Fruit fly (Drosophila melanogaster): Measurements from ENCODE around the gene Ocrl.

The Ocrl gene

DNA sequence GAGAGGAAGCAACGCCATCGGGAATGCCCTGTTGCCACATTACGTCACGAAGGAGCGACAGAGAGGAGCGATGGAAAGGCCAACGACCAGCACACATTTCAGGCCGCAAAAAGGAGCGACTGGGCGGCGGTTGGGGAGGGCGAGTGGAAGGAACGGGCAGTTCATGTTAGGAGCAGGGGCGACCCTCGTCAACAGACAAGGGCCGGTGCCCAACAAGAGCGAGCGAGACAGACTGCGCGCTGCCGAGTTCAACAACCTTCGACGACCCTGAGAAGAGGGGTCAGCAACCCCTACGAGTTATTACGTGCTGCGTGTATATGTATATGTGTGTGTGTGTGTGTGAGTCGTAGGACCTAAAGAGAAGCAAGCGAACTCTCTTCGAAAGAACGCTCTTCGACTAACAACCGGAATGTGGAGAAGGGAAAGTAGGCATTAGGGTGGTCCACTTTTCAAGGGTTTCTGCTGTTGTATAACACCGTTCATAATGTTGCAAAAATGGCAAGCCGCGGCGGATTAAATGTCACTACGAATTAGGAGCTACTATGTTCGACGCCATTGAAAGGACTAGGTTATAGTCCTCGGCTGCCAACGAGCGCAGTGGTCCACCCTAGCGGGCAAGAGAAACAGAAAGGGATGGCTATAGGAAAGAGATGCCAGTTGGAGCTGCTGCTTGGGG lies 28.7 kb downstream of the Ocrl start (continued):
- TF ChIP-seq lz (GFP tag; optimal IDR thresholded peaks at IDR 0.05): peak; percentile 99
- TF ChIP-seq CG11294 (GFP tag; IDR thresholded peaks at IDR 0.05): peak; percentile 95
- peak; percentile 99 for TF ChIP-seq net (GFP tag; optimal IDR thresholded peaks at IDR 0.05)
- peak; percentile 96 for TF ChIP-seq CG4318 (GFP tag; optimal IDR thresholded peaks at IDR 0.05)
- TF ChIP-seq Eip75B (GFP tag; optimal IDR thresholded peaks at IDR 0.05): peak; percentile 99
- TF ChIP-seq svp (GFP tag): peak; percentile 99
- TF ChIP-seq pdm3 (GFP tag; optimal IDR thresholded peaks at IDR 0.05): peak; percentile 99
- TF ChIP-seq CG6163 (GFP tag; IDR thresholded peaks at IDR 0.05): peak; percentile 99
- TF ChIP-seq CG3032 (tag; optimal IDR thresholded peaks at IDR 0.05): peak; percentile 98
- TF ChIP-seq Eip93F (GFP tag; optimal IDR thresholded peaks at IDR 0.05): peak; percentile 99

DNA sequence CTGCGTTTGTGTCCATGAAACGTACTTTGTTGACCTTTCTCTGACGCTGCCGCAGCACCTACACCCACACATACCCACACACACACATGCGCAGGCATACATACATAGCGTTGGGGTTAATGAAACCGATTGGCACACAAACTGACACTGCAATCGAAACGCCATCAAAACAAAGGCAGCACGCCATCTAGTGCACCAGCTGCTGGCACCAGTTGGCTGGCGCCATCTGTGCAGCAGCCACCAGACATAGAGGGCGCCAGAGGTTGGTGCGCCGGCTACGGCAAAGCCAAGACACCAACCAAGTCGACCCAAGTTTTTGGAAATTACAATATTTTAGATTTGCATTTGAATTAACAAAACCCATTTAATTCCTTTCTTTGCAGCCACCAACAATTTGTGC lies 30.1 kb downstream of the Ocrl start:
- TF ChIP-seq Ets21C (GFP tag; optimal IDR thresholded peaks at IDR 0.05): no peak
- TF ChIP-seq svp (GFP tag): peak; percentile 62
- TF ChIP-seq CG8119 (GFP tag; IDR thresholded peaks at IDR 0.05): no peak
- TF ChIP-seq Eip75B (GFP tag; optimal IDR thresholded peaks at IDR 0.05): peak; percentile 15
- no peak for TF ChIP-seq CG11762 (GFP tag; optimal IDR thresholded peaks at IDR 0.05; ENCODE audit: insufficient read depth)
- peak; percentile 21 for TF ChIP-seq CG3032 (tag; optimal IDR thresholded peaks at IDR 0.05)
- peak; percentile 53 for TF ChIP-seq Eip78C (GFP tag)
- TF ChIP-seq Hr39 (GFP tag; optimal IDR thresholded peaks at IDR 0.05): peak; percentile 58
- peak; percentile 73 for TF ChIP-seq cyc (GFP tag; optimal IDR thresholded peaks at IDR 0.05)
- TF ChIP-seq ss (GFP tag; optimal IDR thresholded peaks at IDR 0.05): no peak
- peak; percentile 9 for TF ChIP-seq CG1621 (tag; optimal IDR thresholded peaks at IDR 0.05)
- no peak for TF ChIP-seq Sox102F (GFP tag; optimal IDR thresholded peaks at IDR 0.05)
- peak; percentile 31 for TF ChIP-seq esn (GFP tag; optimal IDR thresholded peaks at IDR 0.05)
- TF ChIP-seq CG6792 (GFP tag; optimal IDR thresholded peaks at IDR 0.05): peak; percentile 18
- TF ChIP-seq topi (GFP tag; optimal IDR thresholded peaks at IDR 0.05): peak; percentile 15
- peak; percentile 26 for TF ChIP-seq Met (GFP tag; optimal IDR thresholded peaks at IDR 0.05)
- no peak for TF ChIP-seq Hr4 (GFP tag; optimal IDR thresholded peaks at IDR 0.05)
- TF ChIP-seq Eip93F (GFP tag; optimal IDR thresholded peaks at IDR 0.05): no peak
- peak; percentile 65 for TF ChIP-seq Sox14 (GFP tag; optimal IDR thresholded peaks at IDR 0.05)
- TF ChIP-seq CG3919 (GFP tag; optimal IDR thresholded peaks at IDR 0.05): peak; percentile 31
- TF ChIP-seq Blimp-1 (GFP tag; optimal IDR thresholded peaks at IDR 0.05): no peak
- no peak for TF ChIP-seq CG4318 (GFP tag; optimal IDR thresholded peaks at IDR 0.05)
- TF ChIP-seq lz (GFP tag; optimal IDR thresholded peaks at IDR 0.05): peak; percentile 57
- peak; percentile 10 for TF ChIP-seq CG6854 (GFP tag; optimal IDR thresholded peaks at IDR 0.05)
- peak; percentile 25 for TF ChIP-seq OdsH (GFP tag; optimal IDR thresholded peaks at IDR 0.05)
- TF ChIP-seq CG15336 (GFP tag; IDR thresholded peaks at IDR 0.05): no peak
- peak; percentile 27 for TF ChIP-seq fkh (GFP tag; optimal IDR thresholded peaks at IDR 0.05)
- TF ChIP-seq CG6163 (GFP tag; IDR thresholded peaks at IDR 0.05): peak; percentile 43; the same call in 1 of the 3 replicates
- peak; percentile 71 for TF ChIP-seq CG31627 (GFP tag; optimal IDR thresholded peaks at IDR 0.05)
- TF ChIP-seq CG11902 (GFP tag; optimal IDR thresholded peaks at IDR 0.05): peak; percentile 7
- TF ChIP-seq CG10631 (GFP tag; optimal IDR thresholded peaks at IDR 0.05): no peak
- TF ChIP-seq CG10669 (GFP tag; optimal IDR thresholded peaks at IDR 0.05): no peak
- no peak for TF ChIP-seq dac (GFP tag; optimal IDR thresholded peaks at IDR 0.05)

DNA sequence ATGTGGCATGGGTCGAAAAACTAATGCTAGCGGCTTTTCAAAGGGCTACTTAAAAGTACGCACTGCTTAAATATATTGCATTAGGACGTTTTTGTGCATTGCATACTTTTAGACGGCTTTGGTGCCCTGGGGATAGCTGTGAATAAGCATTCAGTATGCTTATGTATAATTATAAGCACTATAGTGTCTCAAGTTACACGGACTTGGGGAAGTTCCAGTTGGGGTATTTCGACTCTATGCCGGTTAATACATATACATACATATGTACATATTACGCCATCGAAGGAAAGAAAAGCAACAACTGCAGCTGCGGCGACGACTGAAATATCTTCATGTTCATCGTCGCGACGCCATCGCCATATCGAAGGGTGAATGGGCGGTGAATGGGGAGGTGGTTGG lies 40.4 kb downstream of the Ocrl start:
- no peak for TF ChIP-seq CG31627 (GFP tag; optimal IDR thresholded peaks at IDR 0.05)
- TF ChIP-seq Blimp-1 (GFP tag; optimal IDR thresholded peaks at IDR 0.05): no peak
- TF ChIP-seq Lpt (GFP tag; optimal IDR thresholded peaks at IDR 0.05): no peak
- TF ChIP-seq OdsH (GFP tag; optimal IDR thresholded peaks at IDR 0.05): no peak
- TF ChIP-seq CG11902 (GFP tag; optimal IDR thresholded peaks at IDR 0.05): no peak
- TF ChIP-seq CG34406 (GFP tag; optimal IDR thresholded peaks at IDR 0.05): no peak

All from whole organism, prepupa.